Fruit fly (Drosophila melanogaster) whole organism, embryonic: ENCODE measurements around the gene CG33490.

Source experiments
- BtbVII ChIP-seq: fragments of 200-800 bp; sonication (Bioruptor generic); optimal IDR thresholded peaks from 3 replicates; lab custom pipeline; 2017; ENCODE audit warnings: missing biosample characterization, mild to moderate bottlenecking, missing genetic modification characterization
- CG10431 ChIP-seq: fragments of 200-800 bp; sonication (Bioruptor generic); optimal IDR thresholded peaks from 3 replicates; lab custom pipeline; 2018; ENCODE audit warnings: missing biosample characterization, mild to moderate bottlenecking, missing genetic modification characterization
- CG11504 ChIP-seq: fragments of 200-800 bp; sonication (Bioruptor generic); optimal IDR thresholded peaks from 3 replicates; lab custom pipeline; 2019; ENCODE audit warnings: missing biosample characterization, mild to moderate bottlenecking, missing genetic modification characterization, moderate library complexity
- CG11695 ChIP-seq: fragments of 200-800 bp; sonication (Bioruptor generic); IDR thresholded peaks from 3 replicates; pipeline ENCODE4 v1.3.6; 2022; ENCODE audit warnings: missing biosample characterization, missing genetic modification characterization
- CG11723 ChIP-seq: fragments of 200-800 bp; sonication (Bioruptor generic); optimal IDR thresholded peaks from 2 replicates; lab custom pipeline; 2017; ENCODE audit warnings: missing biosample characterization, mild to moderate bottlenecking, missing genetic modification characterization
- CG12659 ChIP-seq: fragments of 200-800 bp; sonication (Bioruptor generic); optimal IDR thresholded peaks from 3 replicates; lab custom pipeline; 2017; ENCODE audit warnings: mild to moderate bottlenecking, missing biosample characterization, missing genetic modification reagents, missing genetic modification characterization
- CG13287 ChIP-seq: fragments of 200-800 bp; sonication (Bioruptor generic); IDR thresholded peaks from 2 replicates; pipeline ENCODE4 v1.3.6; 2022; ENCODE audit warnings: missing biosample characterization, missing genetic modification characterization; ENCODE audit not compliant: partially characterized antibody
- CG15073 ChIP-seq: fragments of 200-800 bp; sonication (Bioruptor generic); optimal IDR thresholded peaks from 2 replicates; lab custom pipeline; 2016; ENCODE audit warnings: missing biosample characterization, missing genetic modification characterization
- CG15514 ChIP-seq: fragments of 200-800 bp; sonication (Bioruptor generic); optimal IDR thresholded peaks from 3 replicates; lab custom pipeline; 2017; ENCODE audit warnings: missing biosample characterization, missing genetic modification characterization, mild to moderate bottlenecking, moderate library complexity, missing genetic modification reagents
- CG1647 ChIP-seq: fragments of 200-800 bp; sonication (Bioruptor generic); optimal IDR thresholded peaks from 3 replicates; lab custom pipeline; 2016; ENCODE audit warnings: missing biosample characterization, missing genetic modification characterization
- CG17802 ChIP-seq: fragments of 200-800 bp; sonication (Bioruptor generic); optimal IDR thresholded peaks from 2 replicates; lab custom pipeline; 2018; ENCODE audit warnings: missing biosample characterization, mild to moderate bottlenecking, missing genetic modification characterization, moderate library complexity
- CG31441 ChIP-seq: fragments of 200-800 bp; sonication (Bioruptor generic); IDR thresholded peaks from 2 replicates; pipeline ENCODE4 v1.3.6; 2022; ENCODE audit warnings: missing biosample characterization, missing genetic modification characterization
- CG33213 ChIP-seq: fragments of 200-800 bp; sonication (Bioruptor generic); optimal IDR thresholded peaks from 3 replicates; lab custom pipeline; 2016; ENCODE audit warnings: missing biosample characterization, missing genetic modification characterization
- CG3995 ChIP-seq: fragments of 200-800 bp; sonication (Bioruptor generic); optimal IDR thresholded peaks from 3 replicates; lab custom pipeline; 2016; ENCODE audit warnings: missing biosample characterization, missing genetic modification characterization
- CG4282 ChIP-seq: fragments of 200-800 bp; sonication (Bioruptor generic); optimal IDR thresholded peaks from 2 replicates; lab custom pipeline; 2016; ENCODE audit warnings: missing biosample characterization, missing genetic modification characterization
- CG4424 ChIP-seq: fragments of 200-800 bp; sonication (Bioruptor generic); optimal IDR thresholded peaks from 3 replicates; lab custom pipeline; 2016; ENCODE audit warnings: missing biosample characterization, missing genetic modification characterization
- CG4617 ChIP-seq: fragments of 200-800 bp; sonication (Bioruptor generic); optimal IDR thresholded peaks from 3 replicates; lab custom pipeline; 2016; ENCODE audit warnings: missing biosample characterization, missing genetic modification characterization, borderline replicate concordance
- CG6791 ChIP-seq: fragments of 200-800 bp; sonication (Bioruptor generic); IDR thresholded peaks from 3 replicates; pipeline ENCODE4 v1.3.6; 2022; ENCODE audit warnings: missing biosample characterization, missing genetic modification characterization; ENCODE audit not compliant: partially characterized antibody
- CG7963 ChIP-seq: fragments of 200-800 bp; sonication (Bioruptor generic); IDR thresholded peaks from 3 replicates; pipeline ENCODE4 v1.3.6; 2022; ENCODE audit warnings: missing biosample characterization, missing genetic modification characterization; ENCODE audit not compliant: partially characterized antibody
- CG8290 ChIP-seq, 3 experiments: fragments of 200-800 bp; sonication (Bioruptor generic); optimal IDR thresholded peaks; 2 replicates each; lab custom pipeline; 2016 to 2019; ENCODE audit warnings: missing biosample characterization in 3 of 3, missing genetic modification characterization in 3 of 3, mild to moderate bottlenecking in 2 of 3, moderate library complexity in 1 of 3
- CG9437 ChIP-seq: fragments of 200-800 bp; sonication (Bioruptor generic); optimal IDR thresholded peaks from 2 replicates; lab custom pipeline; 2018; ENCODE audit warnings: missing biosample characterization, mild to moderate bottlenecking, missing genetic modification characterization
- Deaf1 ChIP-seq: fragments of 200-800 bp; optimal IDR thresholded peaks from 3 replicates; lab custom pipeline; 2019; ENCODE audit warnings: missing biosample characterization, mild to moderate bottlenecking, missing genetic modification characterization, moderate library complexity
- Dp ChIP-seq: fragments of 200-800 bp; sonication (Bioruptor generic); optimal IDR thresholded peaks from 2 replicates; lab custom pipeline; 2018; ENCODE audit warnings: missing biosample characterization, mild to moderate bottlenecking, missing genetic modification characterization, moderate library complexity
- Fer2 ChIP-seq: fragments of 200-800 bp; sonication (Bioruptor generic); optimal IDR thresholded peaks from 2 replicates; lab custom pipeline; 2018; ENCODE audit warnings: missing biosample characterization, mild to moderate bottlenecking, missing genetic modification characterization, moderate library complexity
- Gug ChIP-seq: fragments of 200-800 bp; sonication (Bioruptor generic); IDR thresholded peaks from 4 replicates; pipeline ENCODE4 v1.3.6; 2022; ENCODE audit warnings: missing biosample characterization, missing genetic modification characterization
- Lpt ChIP-seq: fragments of >200 bp; optimal IDR thresholded peaks from 2 replicates; lab custom pipeline; 2018; ENCODE audit warnings: missing biosample characterization, missing genetic modification characterization
- Opbp ChIP-seq: fragments of 200-800 bp; sonication (Bioruptor generic); IDR thresholded peaks from 3 replicates; pipeline ENCODE4 v1.3.6; 2022; ENCODE audit warnings: missing biosample characterization, missing genetic modification characterization; ENCODE audit not compliant: partially characterized antibody
- Ptx1 ChIP-seq: fragments of 200-800 bp; sonication (Bioruptor generic); IDR thresholded peaks from 2 replicates; pipeline ENCODE4 v1.3.6; 2022; ENCODE audit warnings: missing biosample characterization, missing genetic modification characterization
- Stat92E ChIP-seq, 3 experiments: fragments of >200 bp in 2 of 3; fragments of 200-800 bp in 1 of 3; sonication (Bioruptor generic) in 1 of 3; optimal IDR thresholded peaks; 2 replicates each; lab custom pipeline; 2017 to 2019; ENCODE audit warnings: missing biosample characterization in 3 of 3, missing genetic modification characterization in 3 of 3, mild to moderate bottlenecking in 1 of 3, moderate library complexity in 1 of 3
- YL-1 ChIP-seq: fragments of 200-800 bp; sonication (Bioruptor generic); optimal IDR thresholded peaks from 3 replicates; lab custom pipeline; 2017; ENCODE audit warnings: missing biosample characterization, mild to moderate bottlenecking, missing genetic modification characterization
- az2 ChIP-seq: fragments of 200-800 bp; sonication (Bioruptor generic); optimal IDR thresholded peaks from 3 replicates; lab custom pipeline; 2016; ENCODE audit warnings: missing biosample characterization, missing genetic modification characterization
- cg ChIP-seq: fragments of 200-800 bp; sonication (Bioruptor generic); optimal IDR thresholded peaks from 3 replicates; lab custom pipeline; 2019; ENCODE audit warnings: missing biosample characterization, mild to moderate bottlenecking, missing genetic modification characterization, moderate library complexity
- ci ChIP-seq: fragments of 200-800 bp; sonication (Bioruptor generic); IDR thresholded peaks from 3 replicates; pipeline ENCODE4 v1.3.6; 2022; ENCODE audit warnings: missing biosample characterization, missing genetic modification characterization
- dan ChIP-seq: fragments of 200-800 bp; sonication (Bioruptor generic); IDR thresholded peaks from 2 replicates; pipeline ENCODE4 v1.3.6; 2022; ENCODE audit warnings: missing biosample characterization, missing genetic modification characterization
- grn ChIP-seq: fragments of 200-800 bp; sonication (Bioruptor generic); optimal IDR thresholded peaks from 3 replicates; lab custom pipeline; 2017; ENCODE audit warnings: missing biosample characterization, missing genetic modification characterization
- gt ChIP-seq: fragments of 200-800 bp; sonication (Bioruptor generic); IDR thresholded peaks from 2 replicates; pipeline ENCODE4 v1.3.6; 2022; ENCODE audit warnings: missing biosample characterization, missing genetic modification characterization
- lilli ChIP-seq: fragments of 200-800 bp; sonication (Bioruptor generic); optimal IDR thresholded peaks from 3 replicates; lab custom pipeline; 2016; ENCODE audit warnings: missing biosample characterization, missing genetic modification characterization
- nom ChIP-seq: fragments of 200-800 bp; sonication (Bioruptor generic); optimal IDR thresholded peaks from 2 replicates; lab custom pipeline; 2017; ENCODE audit warnings: missing biosample characterization, missing genetic modification characterization, mild to moderate bottlenecking, moderate library complexity, missing genetic modification reagents
- org-1 ChIP-seq: fragments of 200-800 bp; sonication (Bioruptor generic); optimal IDR thresholded peaks from 2 replicates; lab custom pipeline; 2017; ENCODE audit warnings: missing biosample characterization, missing genetic modification characterization
- pho ChIP-seq: fragments of 200-800 bp; sonication (Bioruptor generic); optimal IDR thresholded peaks from 2 replicates; lab custom pipeline; 2016; ENCODE audit warnings: missing biosample characterization, missing genetic modification characterization
- phol ChIP-seq: fragments of 200-800 bp; sonication (Bioruptor generic); optimal IDR thresholded peaks from 3 replicates; lab custom pipeline; 2018; ENCODE audit warnings: missing biosample characterization, mild to moderate bottlenecking, missing genetic modification characterization, moderate library complexity
- pzg ChIP-seq: fragments of 200-800 bp; sonication (Bioruptor generic); optimal IDR thresholded peaks from 3 replicates; lab custom pipeline; 2018; ENCODE audit warnings: missing biosample characterization, mild to moderate bottlenecking, missing genetic modification characterization, moderate library complexity
- row ChIP-seq: fragments of 200-800 bp; sonication (Bioruptor generic); IDR thresholded peaks from 3 replicates; pipeline ENCODE4 v1.3.6; 2022; ENCODE audit warnings: missing biosample characterization, missing genetic modification characterization
- slp2 ChIP-seq: fragments of 200-800 bp; sonication (Bioruptor generic); optimal IDR thresholded peaks from 2 replicates; lab custom pipeline; 2016; ENCODE audit warnings: missing biosample characterization, missing genetic modification characterization
- ssp ChIP-seq: fragments of 200-800 bp; sonication (Bioruptor generic); IDR thresholded peaks from 2 replicates; pipeline ENCODE4 v1.3.6; 2022; ENCODE audit warnings: missing biosample characterization, missing genetic modification characterization
- tio ChIP-seq: fragments of 200-800 bp; sonication (Bioruptor generic); optimal IDR thresholded peaks from 2 replicates; lab custom pipeline; 2017; ENCODE audit warnings: missing biosample characterization, missing genetic modification characterization, inconsistent platforms
- trem ChIP-seq: fragments of 200-800 bp; optimal IDR thresholded peaks from 3 replicates; lab custom pipeline; 2019; ENCODE audit warnings: missing biosample characterization, mild to moderate bottlenecking, missing genetic modification characterization, moderate library complexity
- wor ChIP-seq: fragments of 200-800 bp; sonication (Bioruptor generic); IDR thresholded peaks from 2 replicates; pipeline ENCODE4 v1.3.6; 2022; ENCODE audit warnings: missing biosample characterization, missing genetic modification characterization
- zen2 ChIP-seq: fragments of 200-800 bp; sonication (Bioruptor generic); IDR thresholded peaks from 3 replicates; pipeline ENCODE4 v1.3.6; 2022; ENCODE audit warnings: missing biosample characterization, missing genetic modification characterization; ENCODE audit not compliant: partially characterized antibody

Gene CG33490

dm6 chr3L:11609153-11609809 lies 34.8 kb upstream of the CG33490 start, which contains the start of gene Duba (continued):
- no peak for TF ChIP-seq org-1 (GFP tag; lab: Kevin White, UChicago)
- TF ChIP-seq CG10431: no peak
- TF ChIP-seq CG7963 (GFP tag; lab: Robert Waterston, UW): no peak
- no peak for TF ChIP-seq CG4424 (GFP tag; lab: Kevin White, UChicago)
- TF ChIP-seq pho (GFP tag; lab: Kevin White, UChicago): no peak
- no peak for TF ChIP-seq CG1647 (GFP tag; lab: Kevin White, UChicago)
- TF ChIP-seq CG3995: no peak
- TF ChIP-seq ssp (GFP tag; lab: Robert Waterston, UW): peak; percentile 95
- TF ChIP-seq row (GFP tag; lab: Robert Waterston, UW): peak; percentile 62; the same call in 2 of the 3 replicates
- no peak for TF ChIP-seq CG11695 (GFP tag; lab: Robert Waterston, UW)
- TF ChIP-seq CG6791 (GFP tag; lab: Robert Waterston, UW): peak; percentile 29; the same call in 1 of the 3 replicates
- TF ChIP-seq nom (GFP tag; lab: Kevin White, UChicago): no peak
- peak; percentile 39 for TF ChIP-seq CG12659 (GFP tag; lab: Kevin White, UChicago)
- TF ChIP-seq Dp: peak; percentile 1
- no peak for TF ChIP-seq CG33213
- no peak for TF ChIP-seq tio (GFP tag; lab: Kevin White, UChicago)
- TF ChIP-seq Gug (GFP tag; lab: Robert Waterston, UW): peak; percentile 14; the same call in 1 of the 4 replicates
- TF ChIP-seq CG15073: no peak
- TF ChIP-seq CG11723 (GFP tag; lab: Kevin White, UChicago): no peak
- TF ChIP-seq lilli (GFP tag; lab: Kevin White, UChicago): no peak
- TF ChIP-seq CG17802 (tag; lab: Kevin White, UChicago): peak; percentile 72
- no peak for TF ChIP-seq CG31441
- TF ChIP-seq Ptx1 (GFP tag; lab: Robert Waterston, UW): peak; percentile 27; the same call in 1 of the 2 replicates
- TF ChIP-seq pzg (GFP tag; lab: Kevin White, UChicago): peak; percentile 51
- TF ChIP-seq CG9437 (GFP tag; lab: Kevin White, UChicago): no peak
- peak; percentile 83 for TF ChIP-seq CG11504 (tag; lab: Kevin White, UChicago)
- no peak for TF ChIP-seq ci
- no peak for TF ChIP-seq Fer2 (tag; lab: Kevin White, UChicago)
- no peak for TF ChIP-seq zen2
- no peak for TF ChIP-seq CG8290 (GFP tag; optimal IDR thresholded peaks at IDR 0.05; lab: Kevin White, UChicago)
- TF ChIP-seq CG8290 (tag; optimal IDR thresholded peaks at IDR 0.05; lab: Kevin White, UChicago): no peak
- no peak for TF ChIP-seq grn
- no peak for TF ChIP-seq gt (GFP tag; lab: Robert Waterston, UW)
- TF ChIP-seq Opbp (GFP tag; lab: Robert Waterston, UW): 0 out of 3 replicates have a peak, but pooled peaks have one; percentile 28
- TF ChIP-seq cg (GFP tag; lab: Kevin White, UChicago): peak; percentile 84
- no peak for TF ChIP-seq slp2 (GFP tag; lab: Kevin White, UChicago)
- TF ChIP-seq trem: peak; percentile 42
- TF ChIP-seq CG15514 (GFP tag; lab: Kevin White, UChicago): peak; percentile 13
- peak; percentile 47 for TF ChIP-seq phol
- no peak for TF ChIP-seq Deaf1 (tag; lab: Kevin White, UChicago)
- no peak for TF ChIP-seq dan (GFP tag; lab: Robert Waterston, UW)
- no peak for TF ChIP-seq Stat92E (GFP tag; optimal IDR thresholded peaks at IDR 0.05; lab: Kevin White, UChicago)
- TF ChIP-seq CG13287 (GFP tag; lab: Robert Waterston, UW): peak; percentile 15; the same call in 1 of the 2 replicates
- TF ChIP-seq YL-1 (GFP tag; lab: Kevin White, UChicago): peak; percentile 8
- no peak for TF ChIP-seq BtbVII (GFP tag; lab: Kevin White, UChicago)
- peak; percentile 97 for TF ChIP-seq CG4617 (GFP tag; lab: Kevin White, UChicago)
- no peak for TF ChIP-seq az2 (GFP tag; lab: Kevin White, UChicago)
- TF ChIP-seq Lpt (GFP tag; lab: Kevin White, UChicago): no peak
- no peak for TF ChIP-seq wor
- TF ChIP-seq CG4282 (GFP tag; lab: Kevin White, UChicago): no peak
